Fruit fly (Drosophila melanogaster): ENCODE measurements around the gene Dmtn.

The Dmtn gene

dm6 chr3R:6351696-6352378, 53.9 kb downstream of the Dmtn start (continued):
- TF ChIP-seq Smox (GFP tag; optimal IDR thresholded peaks at IDR 0.05) = no peak
- TF ChIP-seq CG31627 (GFP tag; optimal IDR thresholded peaks at IDR 0.05) = no peak
- TF ChIP-seq Hr38 (GFP tag; optimal IDR thresholded peaks at IDR 0.05) = no peak
- no peak for TF ChIP-seq CG11294 (GFP tag; IDR thresholded peaks at IDR 0.05)
- no peak for TF ChIP-seq CG34406 (GFP tag; optimal IDR thresholded peaks at IDR 0.05)
- no peak for TF ChIP-seq svp (GFP tag)
- TF ChIP-seq Gug (GFP tag; IDR thresholded peaks at IDR 0.05) = 0 out of 2 replicates have a peak, but pooled peaks have one; percentile 26
- TF ChIP-seq lz (GFP tag; optimal IDR thresholded peaks at IDR 0.05) = no peak
- TF ChIP-seq Sox14 (GFP tag; optimal IDR thresholded peaks at IDR 0.05) = peak; percentile 34
- peak; percentile 9 for TF ChIP-seq Hr39 (GFP tag; optimal IDR thresholded peaks at IDR 0.05)
- no peak for TF ChIP-seq CG1621 (tag; optimal IDR thresholded peaks at IDR 0.05)
- peak; percentile 14 for TF ChIP-seq CG10631 (GFP tag; optimal IDR thresholded peaks at IDR 0.05)
- no peak for TF ChIP-seq cyc (GFP tag; optimal IDR thresholded peaks at IDR 0.05)
- TF ChIP-seq dsx (GFP tag; optimal IDR thresholded peaks at IDR 0.05; ENCODE audit: poor library complexity, severe bottlenecking) = peak; percentile 13
- TF ChIP-seq Sox102F (GFP tag; optimal IDR thresholded peaks at IDR 0.05) = peak; percentile 15
- peak; percentile 42 for TF ChIP-seq CG6808 (GFP tag; optimal IDR thresholded peaks at IDR 0.05)
- TF ChIP-seq dac (GFP tag; optimal IDR thresholded peaks at IDR 0.05) = peak; percentile 37
- peak; percentile 4 for TF ChIP-seq Eip75B (GFP tag; optimal IDR thresholded peaks at IDR 0.05)
- no peak for TF ChIP-seq Ets21C (GFP tag; optimal IDR thresholded peaks at IDR 0.05)
- no peak for TF ChIP-seq vri (GFP tag; optimal IDR thresholded peaks at IDR 0.05)
- TF ChIP-seq pdm3 (GFP tag; optimal IDR thresholded peaks at IDR 0.05) = peak; percentile 47
- peak; percentile 42 for TF ChIP-seq CG3032 (tag; optimal IDR thresholded peaks at IDR 0.05)
- peak in 1 of 2 experiments; percentile 54 for TF ChIP-seq salr (GFP tag; optimal IDR thresholded peaks at IDR 0.05)

- peak; percentile 22 for TF ChIP-seq CG32006 (GFP tag; optimal IDR thresholded peaks at IDR 0.05)
- TF ChIP-seq Sox102F (GFP tag; optimal IDR thresholded peaks at IDR 0.05) = no peak
- peak; percentile 29 for TF ChIP-seq CG6854 (GFP tag; optimal IDR thresholded peaks at IDR 0.05)
- no peak for TF ChIP-seq CG31627 (GFP tag; optimal IDR thresholded peaks at IDR 0.05)
- TF ChIP-seq Ets96B (tag; optimal IDR thresholded peaks at IDR 0.05) = no peak
- no peak for TF ChIP-seq CG6276 (GFP tag; optimal IDR thresholded peaks at IDR 0.05)
- TF ChIP-seq Lpt (GFP tag; optimal IDR thresholded peaks at IDR 0.05) = peak; percentile 29
- no peak for TF ChIP-seq Eip75B (GFP tag; optimal IDR thresholded peaks at IDR 0.05)
- TF ChIP-seq Hr38 (GFP tag; optimal IDR thresholded peaks at IDR 0.05) = no peak
- TF ChIP-seq CG8632 (GFP tag; optimal IDR thresholded peaks at IDR 0.05) = no peak
- TF ChIP-seq dsx (GFP tag; optimal IDR thresholded peaks at IDR 0.05; ENCODE audit: poor library complexity, severe bottlenecking) = no peak
- TF ChIP-seq ss (GFP tag; optimal IDR thresholded peaks at IDR 0.05) = peak in 1 of 2 experiments; percentile 7
- no peak for TF ChIP-seq CG11294 (GFP tag; IDR thresholded peaks at IDR 0.05)
- TF ChIP-seq CG3919 (GFP tag; optimal IDR thresholded peaks at IDR 0.05) = peak; percentile 10
- TF ChIP-seq lz (GFP tag; optimal IDR thresholded peaks at IDR 0.05) = no peak
- TF ChIP-seq CG6163 (GFP tag; IDR thresholded peaks at IDR 0.05) = 0 out of 3 replicates have a peak, but pooled peaks have one; percentile 10
- peak; percentile 81 for TF ChIP-seq Eip78C (GFP tag)
- TF ChIP-seq salr (GFP tag; optimal IDR thresholded peaks at IDR 0.05) = peak in 1 of 2 experiments; percentile 8
- TF ChIP-seq CG4318 (GFP tag; optimal IDR thresholded peaks at IDR 0.05) = no peak
- peak; percentile 32 for TF ChIP-seq CG9139 (GFP tag; optimal IDR thresholded peaks at IDR 0.05)
- no peak for TF ChIP-seq CG16779 (tag; optimal IDR thresholded peaks at IDR 0.05)
- peak; percentile 37 for TF ChIP-seq CG1621 (tag; optimal IDR thresholded peaks at IDR 0.05)
- no peak for TF ChIP-seq cyc (GFP tag; optimal IDR thresholded peaks at IDR 0.05)
- no peak for TF ChIP-seq topi (GFP tag; optimal IDR thresholded peaks at IDR 0.05)
- no peak for TF ChIP-seq CG6808 (GFP tag; optimal IDR thresholded peaks at IDR 0.05)
- TF ChIP-seq CG8119 (GFP tag; IDR thresholded peaks at IDR 0.05) = 0 out of 3 replicates have a peak, but pooled peaks have one; percentile 36
Observed at dm6 chr3R:6351181-6351580, 54.5 kb downstream of the Dmtn start.

All from whole organism, prepupa.